Worm (Caenorhabditis elegans) whole organism, L3 larva: Measurements from ENCODE around the gene srab-25.

ENCODE experiments used
- R02D3.7 ChIP-seq: fragments of 150-350 bp; optimal IDR thresholded peaks from 2 replicates; lab custom pipeline; 2014; ENCODE audit warnings: missing biosample characterization, missing genetic modification characterization
- ZK546.5 ChIP-seq: sonication (generic microtip); optimal IDR thresholded peaks from 2 replicates; lab custom pipeline; 2017; ENCODE audit warnings: missing biosample characterization, missing genetic modification characterization
- aly-2 ChIP-seq: fragments of 150-350 bp; optimal IDR thresholded peaks from 2 replicates; lab custom pipeline; 2014; ENCODE audit warnings: missing biosample characterization, missing genetic modification characterization
- ceh-28 ChIP-seq: fragments of 150-350 bp; optimal IDR thresholded peaks from 2 replicates; lab custom pipeline; 2014; ENCODE audit warnings: missing biosample characterization, missing genetic modification reagents, missing genetic modification characterization
- ceh-82 ChIP-seq: fragments of 150-350 bp; optimal IDR thresholded peaks from 2 replicates; lab custom pipeline; 2014; ENCODE audit warnings: missing biosample characterization, missing genetic modification characterization
- ceh-9 ChIP-seq: sonication (generic microtip); optimal IDR thresholded peaks from 2 replicates; lab custom pipeline; 2018; ENCODE audit warnings: missing biosample characterization, missing genetic modification characterization
- egl-5 ChIP-seq: fragments of 150-350 bp; optimal IDR thresholded peaks from 2 replicates; lab custom pipeline; 2017; ENCODE audit warnings: missing biosample characterization, missing genetic modification reagents, missing genetic modification characterization, inconsistent platforms
- elt-1 ChIP-seq: fragments of 150-350 bp; optimal IDR thresholded peaks from 2 replicates; lab custom pipeline; 2014; ENCODE audit warnings: missing biosample characterization, missing genetic modification characterization
- elt-3 ChIP-seq, 3 experiments: fragments of 150-350 bp in 1 of 3; sonication (generic microtip) in 2 of 3; optimal IDR thresholded peaks; 2 replicates in 2 of 3; 4 replicates in 1 of 3; lab custom pipeline; 2014 to 2017; ENCODE audit warnings: missing biosample characterization in 3 of 3, missing genetic modification characterization in 3 of 3
- eor-1 ChIP-seq, 2 experiments: fragments of 150-350 bp; optimal IDR thresholded peaks; 2 replicates each; lab custom pipeline; 2014 to 2018; ENCODE audit warnings: missing biosample characterization in 2 of 2, missing genetic modification characterization in 2 of 2
- fkh-10 ChIP-seq: sonication (generic microtip); optimal IDR thresholded peaks from 2 replicates; lab custom pipeline; 2017; ENCODE audit warnings: missing biosample characterization, missing genetic modification reagents, missing genetic modification characterization
- fos-1 ChIP-seq: fragments of 150-350 bp; optimal IDR thresholded peaks from 2 replicates; lab custom pipeline; 2014; ENCODE audit warnings: missing biosample characterization, missing genetic modification characterization
- hmg-11 ChIP-seq: sonication (generic microtip); optimal IDR thresholded peaks from 2 replicates; lab custom pipeline; 2016; ENCODE audit warnings: missing genetic modification characterization, missing compliant biosample characterization
- jun-1 ChIP-seq: fragments of 150-350 bp; optimal IDR thresholded peaks from 2 replicates; lab custom pipeline; 2014; ENCODE audit warnings: missing biosample characterization, missing genetic modification reagents, missing genetic modification characterization
- lin-15B ChIP-seq: fragments of 150-350 bp; optimal IDR thresholded peaks from 2 replicates; lab custom pipeline; 2014; ENCODE audit warnings: missing biosample characterization, missing genetic modification characterization
- lsy-12 ChIP-seq: sonication (generic microtip); optimal IDR thresholded peaks from 2 replicates; lab custom pipeline; 2016; ENCODE audit warnings: mild to moderate bottlenecking, missing genetic modification characterization, missing compliant biosample characterization
- mdl-1 ChIP-seq: fragments of 150-350 bp; optimal IDR thresholded peaks from 2 replicates; lab custom pipeline; 2014; ENCODE audit warnings: missing biosample characterization, missing genetic modification characterization
- mml-1 ChIP-seq: fragments of 150-350 bp; sonication (generic microtip); optimal IDR thresholded peaks from 3 replicates; lab custom pipeline; 2014; ENCODE audit warnings: missing biosample characterization, missing genetic modification characterization
- nfya-1 ChIP-seq: sonication (generic microtip); optimal IDR thresholded peaks from 2 replicates; lab custom pipeline; 2017; ENCODE audit warnings: missing genetic modification characterization, mild to moderate bottlenecking, missing compliant biosample characterization, antibody characterized with exemption, moderate library complexity; ENCODE audit not compliant: insufficient read depth
- nhr-23 ChIP-seq: fragments of 150-350 bp; optimal IDR thresholded peaks from 2 replicates; lab custom pipeline; 2014; ENCODE audit warnings: missing biosample characterization, missing genetic modification reagents, missing genetic modification characterization
- nhr-237 ChIP-seq: fragments of 150-350 bp; optimal IDR thresholded peaks from 2 replicates; lab custom pipeline; 2014; ENCODE audit warnings: missing biosample characterization, missing genetic modification characterization
- nhr-25 ChIP-seq: sonication (generic microtip); optimal IDR thresholded peaks from 2 replicates; lab custom pipeline; 2017; ENCODE audit warnings: missing biosample characterization, missing genetic modification characterization
- nhr-28 ChIP-seq: fragments of 150-350 bp; optimal IDR thresholded peaks from 2 replicates; lab custom pipeline; 2014; ENCODE audit warnings: missing biosample characterization, missing genetic modification characterization
- nhr-67 ChIP-seq: fragments of 150-350 bp; optimal IDR thresholded peaks from 2 replicates; lab custom pipeline; 2014; ENCODE audit warnings: missing biosample characterization, missing genetic modification characterization
- nhr-76 ChIP-seq: fragments of 150-350 bp; sonication (generic microtip); optimal IDR thresholded peaks from 5 replicates; lab custom pipeline; 2014; ENCODE audit warnings: missing biosample characterization, missing genetic modification characterization
- nhr-77 ChIP-seq: fragments of 150-350 bp; optimal IDR thresholded peaks from 2 replicates; lab custom pipeline; 2014; ENCODE audit warnings: missing biosample characterization, missing genetic modification characterization
- pha-4 ChIP-seq: fragments of 150-350 bp; optimal IDR thresholded peaks from 2 replicates; lab custom pipeline; 2014; ENCODE audit warnings: missing biosample characterization, missing genetic modification reagents, missing genetic modification characterization
- pqm-1 ChIP-seq: fragments of 150-350 bp; optimal IDR thresholded peaks from 2 replicates; lab custom pipeline; 2017; ENCODE audit warnings: missing biosample characterization, missing genetic modification characterization, inconsistent platforms
- sea-2 ChIP-seq: fragments of 150-350 bp; sonication (generic microtip); optimal IDR thresholded peaks from 4 replicates; lab custom pipeline; 2014; ENCODE audit warnings: missing biosample characterization, missing genetic modification reagents, missing genetic modification characterization
- skn-1 ChIP-seq: fragments of 150-350 bp; optimal IDR thresholded peaks from 2 replicates; lab custom pipeline; 2014; ENCODE audit warnings: missing biosample characterization, missing genetic modification characterization
- snpc-4 ChIP-seq: fragments of 150-350 bp; optimal IDR thresholded peaks from 2 replicates; lab custom pipeline; 2014; ENCODE audit warnings: missing biosample characterization, missing genetic modification characterization
- tbx-2 ChIP-seq: sonication (generic microtip); optimal IDR thresholded peaks from 2 replicates; lab custom pipeline; 2016; ENCODE audit warnings: mild to moderate bottlenecking, missing genetic modification characterization, missing compliant biosample characterization
- zag-1 ChIP-seq: fragments of 150-350 bp; optimal IDR thresholded peaks from 2 replicates; lab custom pipeline; 2014; ENCODE audit warnings: missing biosample characterization, missing genetic modification characterization
- ztf-11 ChIP-seq: fragments of 150-350 bp; optimal IDR thresholded peaks from 2 replicates; lab custom pipeline; 2014; ENCODE audit warnings: missing biosample characterization, missing genetic modification characterization
- ztf-4 ChIP-seq: fragments of 150-350 bp; optimal IDR thresholded peaks from 2 replicates; lab custom pipeline; 2014; ENCODE audit warnings: missing biosample characterization, missing genetic modification characterization

srab-25 gene

DNA sequence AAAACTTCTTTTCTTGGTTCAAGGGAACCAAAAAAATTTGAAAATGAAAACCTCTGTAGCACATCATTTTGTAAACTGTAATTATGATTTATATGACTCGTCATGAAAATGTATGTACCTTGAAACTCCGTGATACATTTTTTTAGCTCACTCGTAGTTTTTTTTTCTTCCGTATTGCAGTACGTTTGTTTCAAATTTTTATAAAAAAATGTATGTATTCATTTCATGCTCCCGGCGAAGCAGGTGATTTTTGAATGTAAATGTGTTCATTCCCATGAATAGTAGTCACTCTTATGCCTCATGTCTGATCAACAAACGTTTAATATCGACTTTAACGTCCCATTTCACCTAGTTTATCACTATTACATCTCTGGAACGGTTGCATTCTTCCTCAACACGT lies 15.6 kb downstream of the srab-25 start, which contains the start of gene sri-27:
sri-27 (plus strand) TSS at position 301 of the 400 bp plus-strand sequence.
- TF ChIP-seq nhr-77 (tag; lab: Kevin White, UChicago) (no peak), jun-1 (no peak), tbx-2 (tag; lab: Kevin White, UChicago) (no peak), ceh-28 (tag; lab: Kevin White, UChicago) (no peak), snpc-4 (tag; lab: Kevin White, UChicago) (no peak), R02D3.7 (tag; lab: Kevin White, UChicago) (no peak), nhr-76 (tag; lab: Kevin White, UChicago) (no peak), ZK546.5 (no peak), fos-1 (no peak), ztf-4 (tag; lab: Kevin White, UChicago) (no peak), nhr-67 (tag; lab: Kevin White, UChicago) (no peak), eor-1 (tag; optimal IDR thresholded peaks at IDR 0.05; lab: Kevin White, UChicago) (no peak), ceh-9 (tag; lab: Kevin White, UChicago) (no peak), zag-1 (tag; lab: Kevin White, UChicago) (no peak), sea-2 (GFP tag; lab: Kevin White, UChicago) (no peak), hmg-11 (tag; lab: Kevin White, UChicago) (no peak), pqm-1 (tag; lab: Kevin White, UChicago) (no peak)

DNA sequence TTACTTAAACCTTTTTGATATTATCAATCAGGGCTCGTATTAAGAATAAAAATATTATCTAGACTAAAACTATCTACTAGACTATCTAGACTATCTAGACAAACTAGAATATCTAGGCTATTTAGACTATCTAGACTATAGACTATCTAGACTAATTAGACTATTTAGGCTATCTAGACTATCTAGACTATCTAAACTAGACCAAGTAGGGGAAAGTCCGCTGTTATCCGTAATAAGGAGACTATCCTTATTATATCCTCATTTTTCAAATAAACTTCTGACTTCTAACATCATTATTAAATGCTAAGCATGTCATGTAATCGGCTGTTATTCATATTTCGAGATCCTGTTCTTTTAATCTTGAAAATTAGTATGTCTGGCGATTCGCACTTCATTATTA lies 19.0 kb downstream of the srab-25 start, which contains the start of gene srw-101:
srw-101 (plus strand) TSS at position 301 of the 400 bp plus-strand sequence.
- TF ChIP-seq ceh-82 = no peak
- no peak for TF ChIP-seq elt-3 (tag; optimal IDR thresholded peaks at IDR 0.05; lab: Kevin White, UChicago)

DNA sequence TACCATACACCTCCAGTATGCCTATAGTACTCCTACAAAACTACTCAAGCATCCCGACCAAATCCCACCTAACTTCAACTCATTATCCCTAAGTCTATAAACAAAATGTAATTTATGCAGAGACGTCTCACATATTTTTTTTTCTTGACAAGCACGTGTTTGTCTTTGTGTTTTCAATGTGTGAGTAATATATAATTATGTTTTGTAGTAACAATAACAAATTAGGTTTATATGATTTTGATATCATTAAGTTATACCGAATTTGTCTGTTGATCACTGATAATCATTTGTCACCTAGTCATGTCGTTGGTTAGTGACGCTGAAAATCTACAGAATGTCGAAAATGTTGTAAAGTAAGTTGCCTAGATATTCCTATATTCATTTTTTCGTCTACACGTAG lies 21.0 kb downstream of the srab-25 start, which contains the start of gene srw-102:
srw-102 (plus strand) TSS at position 301 of the 400 bp plus-strand sequence.
- TF ChIP-seq nfya-1 (tag; lab: Kevin White, UChicago) (no peak), sea-2 (GFP tag; lab: Kevin White, UChicago) (no peak), nhr-237 (no peak), lin-15B (tag; lab: Kevin White, UChicago) (no peak), elt-3 (tag; optimal IDR thresholded peaks at IDR 0.05; lab: Kevin White, UChicago) (no peak), ztf-4 (tag; lab: Kevin White, UChicago) (no peak), ceh-28 (tag; lab: Kevin White, UChicago) (no peak), zag-1 (tag; lab: Kevin White, UChicago) (no peak), egl-5 (tag; lab: Kevin White, UChicago) (no peak), skn-1 (tag; lab: Kevin White, UChicago) (no peak), nhr-23 (no peak), elt-1 (no peak), nhr-25 (tag; lab: Kevin White, UChicago) (no peak), ceh-82 (no peak)

DNA sequence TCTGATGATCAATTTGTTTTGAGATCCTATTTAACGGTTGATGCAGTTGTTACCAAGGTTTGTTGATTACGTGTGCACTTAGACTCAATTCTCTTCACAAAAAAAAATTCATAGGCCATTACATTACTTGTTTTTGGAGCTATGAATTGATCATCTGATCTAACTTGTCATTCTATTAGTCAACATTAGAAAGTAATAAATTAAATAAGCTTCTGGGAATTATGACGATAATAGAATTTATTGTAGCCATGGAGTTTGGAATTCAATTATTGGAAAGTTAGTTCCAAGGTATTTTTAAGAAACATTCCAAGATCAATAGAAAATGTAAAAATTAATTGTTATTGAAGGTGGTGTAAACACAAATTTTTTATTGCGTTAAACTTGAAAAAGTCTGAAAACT lies 22.7 kb downstream of the srab-25 start:
- TF ChIP-seq pha-4 (tag; lab: Kevin White, UChicago) (no peak), nhr-237 (no peak), nhr-28 (tag; lab: Kevin White, UChicago) (no peak), ceh-28 (tag; lab: Kevin White, UChicago) (no peak), R02D3.7 (tag; lab: Kevin White, UChicago) (no peak), sea-2 (GFP tag; lab: Kevin White, UChicago) (no peak), snpc-4 (tag; lab: Kevin White, UChicago) (no peak), elt-3 (tag; optimal IDR thresholded peaks at IDR 0.05; lab: Kevin White, UChicago) (no peak)

DNA sequence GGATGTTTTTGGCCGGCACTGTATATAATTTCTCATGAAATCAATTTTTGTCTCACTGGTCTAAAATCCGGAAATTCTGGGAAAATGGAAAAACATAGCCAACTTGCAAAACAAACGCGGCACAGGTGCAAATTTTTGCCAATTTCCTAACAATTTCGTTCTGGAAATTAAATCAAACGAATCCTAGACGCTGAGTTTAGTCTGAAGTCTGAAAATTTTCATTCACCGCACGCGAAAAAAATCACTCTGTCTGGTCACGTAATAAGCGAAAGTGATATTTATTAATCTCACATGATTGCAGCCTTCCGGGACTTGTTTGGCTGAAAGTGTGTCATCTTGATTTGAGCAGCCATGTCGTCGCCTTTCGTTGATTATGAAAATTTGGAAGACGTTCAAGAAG lies 24.1 kb downstream of the srab-25 start, which contains the start of gene srw-103:
srw-103 (plus strand) TSS at position 301 of the 400 bp plus-strand sequence.
- TF ChIP-seq ceh-28 (tag; lab: Kevin White, UChicago) = no peak
- TF ChIP-seq nhr-25 (tag; lab: Kevin White, UChicago) = no peak
- no peak for TF ChIP-seq ceh-9 (tag; lab: Kevin White, UChicago)
- TF ChIP-seq egl-5 (tag; lab: Kevin White, UChicago) = no peak
- TF ChIP-seq sea-2 (GFP tag; lab: Kevin White, UChicago) = no peak
- no peak for TF ChIP-seq aly-2 (tag; lab: Kevin White, UChicago)
- no peak for TF ChIP-seq nhr-28 (tag; lab: Kevin White, UChicago)

DNA sequence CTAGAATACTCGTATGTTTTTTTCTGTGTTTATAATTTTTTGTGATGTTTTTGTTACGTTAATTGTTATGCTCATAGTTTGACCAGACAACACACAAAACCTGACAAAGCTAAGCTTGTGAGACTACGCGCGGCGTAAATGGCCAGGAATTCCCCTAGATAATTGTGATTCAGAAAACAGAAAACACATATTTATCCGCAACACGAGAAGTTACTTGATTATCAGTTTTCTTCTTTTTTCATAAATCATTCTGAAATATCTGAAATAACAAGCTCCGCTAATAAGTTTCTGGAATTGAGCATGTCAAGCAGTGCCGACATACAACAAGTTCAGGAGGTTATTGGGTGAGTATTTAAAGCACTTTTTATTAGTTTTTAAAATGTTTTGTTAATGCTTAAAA lies 30.1 kb downstream of the srab-25 start, which contains the start of gene srw-100:
srw-100 (plus strand) TSS at position 301 of the 400 bp plus-strand sequence.
- TF ChIP-seq fkh-10 (GFP tag; lab: Kevin White, UChicago) (no peak), mml-1 (no peak), tbx-2 (tag; lab: Kevin White, UChicago) (no peak), elt-3 (tag; optimal IDR thresholded peaks at IDR 0.05; lab: Kevin White, UChicago) (no peak), mdl-1 (tag; lab: Kevin White, UChicago) (no peak), lsy-12 (no peak), ztf-11 (tag; lab: Kevin White, UChicago) (no peak)
